Fruit fly (Drosophila melanogaster) Kc167 (cell line): ENCODE measurements around the gene CG42814.

Source experiments
- Myc ChIP-seq: fragments of >200 bp; optimal IDR thresholded peaks from 2 replicates; lab custom pipeline; 2017; ENCODE audit warnings: missing external identifiers
- Sin3A ChIP-seq: fragments of >200 bp; optimal IDR thresholded peaks from 2 replicates; lab custom pipeline; 2018; ENCODE audit warnings: missing external identifiers
- h ChIP-seq: fragments of >200 bp; optimal IDR thresholded peaks from 3 replicates; lab custom pipeline; 2018; ENCODE audit warnings: missing external identifiers
- insv ChIP-seq: fragments of >200 bp; optimal IDR thresholded peaks from 3 replicates; lab custom pipeline; 2018; ENCODE audit warnings: missing external identifiers
- psq ChIP-seq: fragments of >200 bp; optimal IDR thresholded peaks from 2 replicates; lab custom pipeline; 2017; ENCODE audit warnings: missing external identifiers
- ttk ChIP-seq: sonication (Bioruptor generic); optimal IDR thresholded peaks from 2 replicates; lab custom pipeline; 2017; ENCODE audit warnings: missing external identifiers

CG42814 gene

DNA sequence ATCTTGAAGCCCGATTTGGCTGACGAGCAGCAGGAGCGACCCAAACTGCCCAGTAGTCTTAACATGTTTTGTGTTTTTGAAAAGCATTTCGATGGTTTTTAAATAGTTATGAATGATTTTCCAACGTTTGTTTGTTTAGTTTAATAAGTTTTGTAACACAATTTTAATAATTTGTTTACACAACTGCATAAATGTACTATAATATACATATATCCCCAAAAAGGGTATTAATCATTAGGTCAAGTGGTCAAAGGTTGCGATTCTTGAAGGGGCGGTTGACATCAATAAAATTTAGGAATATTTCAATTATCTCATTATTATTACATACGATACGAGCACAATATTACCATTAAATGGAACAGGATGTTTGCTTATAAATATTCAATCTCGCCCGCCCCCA is at the start of gene CG42814:
TSS of gene CG42814 (minus strand) at position 101 of the 400 bp plus-strand sequence.
- no peak for TF ChIP-seq ttk (lab: Kevin White, UChicago)
- no peak for TF ChIP-seq h (lab: Kevin White, UChicago)
- TF ChIP-seq psq (lab: Kevin White, UChicago), result no peak
- no peak for TF ChIP-seq Myc (lab: Kevin White, UChicago)
- no peak for TF ChIP-seq Sin3A
- TF ChIP-seq insv (lab: Kevin White, UChicago), result no peak

DNA sequence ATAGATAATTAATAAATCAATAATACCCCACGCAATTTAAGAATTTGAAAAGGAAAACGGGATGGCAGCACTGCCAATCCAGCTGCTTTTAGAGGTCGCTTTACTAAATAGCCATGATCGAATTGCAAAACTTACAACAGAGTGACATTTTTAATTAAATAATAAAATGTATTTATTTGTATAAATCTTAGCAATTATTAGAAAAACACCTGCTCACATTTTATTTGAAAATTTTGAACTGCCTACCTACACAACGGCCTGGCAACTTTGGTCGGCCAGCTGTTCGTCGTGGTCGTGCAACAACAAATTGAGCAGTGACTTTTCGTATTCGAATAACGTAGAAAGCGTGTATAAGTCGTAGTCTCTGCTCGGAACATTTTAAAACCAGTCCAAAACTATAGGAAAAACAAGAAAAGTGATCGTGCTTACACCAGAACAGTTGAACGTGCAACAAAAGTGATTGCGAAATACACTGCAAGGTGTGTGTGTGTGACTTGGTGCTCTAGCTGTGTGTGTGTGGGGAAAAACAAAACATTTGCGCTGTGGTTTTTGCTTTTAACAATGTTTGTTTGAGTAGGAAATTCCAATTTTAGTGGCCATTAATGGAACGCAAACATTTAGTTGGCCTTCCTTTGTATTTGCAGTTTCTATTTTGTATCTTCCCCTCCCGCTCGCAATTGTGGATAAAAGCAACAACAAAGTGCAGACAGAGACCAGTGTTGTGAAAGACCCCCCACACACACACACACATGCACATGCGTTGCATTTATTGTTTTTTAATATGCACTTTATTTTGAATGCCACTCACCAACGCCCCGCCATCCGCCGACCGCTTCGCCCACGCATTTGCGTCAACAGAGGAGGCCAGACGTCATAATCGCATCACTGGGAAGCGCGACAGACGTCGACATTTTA is 45.5 kb upstream of the CG42814 start, which contains the start of gene CG5938:
TSS of gene CG5938 (plus strand) at position 262 of the 915 bp plus-strand sequence.
- no peak for TF ChIP-seq insv (lab: Kevin White, UChicago)
- no peak for TF ChIP-seq h (lab: Kevin White, UChicago)
- TF ChIP-seq ttk (lab: Kevin White, UChicago), result no peak
- TF ChIP-seq Myc (lab: Kevin White, UChicago), result no peak
- TF ChIP-seq psq (lab: Kevin White, UChicago), result no peak
- no peak for TF ChIP-seq Sin3A

DNA sequence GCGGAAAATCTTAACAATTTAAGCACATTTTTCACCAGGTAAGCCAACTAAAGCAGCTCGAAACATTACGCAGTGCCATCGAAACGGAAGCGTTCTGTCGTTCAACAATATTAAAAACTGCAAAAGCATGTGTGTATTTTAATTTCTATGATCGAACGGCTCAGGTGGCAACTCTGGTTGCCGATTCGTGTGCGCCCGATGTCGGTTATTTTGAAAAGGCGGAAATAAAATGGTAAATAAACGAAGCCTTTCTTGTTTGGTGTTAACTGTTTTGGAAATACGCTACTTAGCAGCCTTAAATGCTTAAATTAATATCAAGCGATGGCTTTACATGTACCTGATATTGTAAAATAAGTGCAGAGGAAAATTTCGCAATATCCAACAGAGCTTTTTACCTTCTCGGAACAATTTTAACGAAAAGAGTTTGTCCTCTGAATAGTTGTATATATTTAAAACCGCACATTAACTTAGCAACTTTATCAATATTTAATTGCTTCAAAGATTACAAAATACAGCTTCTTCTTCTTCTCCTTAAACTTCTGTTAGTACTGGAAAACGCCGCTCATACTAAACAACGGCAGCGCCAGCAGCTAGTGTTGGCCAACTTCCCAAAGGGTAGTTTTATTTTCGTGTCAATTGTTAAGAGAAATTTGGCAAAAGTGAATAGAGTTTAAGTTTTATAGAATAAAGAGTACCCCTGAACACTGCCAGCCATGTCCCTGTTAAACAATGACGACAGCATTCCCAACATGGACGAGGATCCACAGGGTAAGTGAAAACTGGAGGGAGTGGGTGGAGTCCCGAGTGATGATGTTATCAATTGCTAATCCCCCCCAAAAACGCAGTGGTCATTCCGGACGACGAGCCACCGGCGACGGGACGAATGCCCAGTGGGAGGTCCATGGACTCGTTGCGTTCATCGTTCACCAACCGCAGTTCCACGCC is 44.1 kb upstream of the CG42814 start, which contains the start of gene CG5934:
TSS of gene CG5934 (plus strand) at position 588 of the 945 bp plus-strand sequence.
- TF ChIP-seq ttk (lab: Kevin White, UChicago) (no peak), Myc (lab: Kevin White, UChicago) (no peak), Sin3A (no peak)

DNA sequence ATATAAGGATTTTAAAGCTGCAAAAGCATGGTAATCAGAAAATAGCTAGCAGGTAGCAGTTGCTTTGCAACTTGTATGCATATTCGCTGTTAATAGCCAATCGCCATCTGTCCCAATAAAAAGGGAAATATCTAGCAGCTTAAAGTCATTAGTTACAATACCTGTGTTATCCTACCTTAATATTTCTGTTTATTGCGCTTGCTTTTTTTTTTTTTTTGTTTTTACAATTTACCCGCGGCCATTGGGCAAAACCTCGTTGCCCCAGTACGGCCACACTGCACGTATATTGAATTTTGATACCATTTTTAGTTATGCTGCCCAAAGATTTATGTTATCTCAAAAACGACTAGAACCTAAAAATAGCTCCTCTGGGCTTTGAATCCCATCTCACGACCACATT is 43.0 kb upstream of the CG42814 start:
- TF ChIP-seq psq (lab: Kevin White, UChicago) (no peak), ttk (lab: Kevin White, UChicago) (no peak), h (lab: Kevin White, UChicago) (no peak), insv (lab: Kevin White, UChicago) (no peak), Sin3A (no peak), Myc (lab: Kevin White, UChicago) (no peak)

DNA sequence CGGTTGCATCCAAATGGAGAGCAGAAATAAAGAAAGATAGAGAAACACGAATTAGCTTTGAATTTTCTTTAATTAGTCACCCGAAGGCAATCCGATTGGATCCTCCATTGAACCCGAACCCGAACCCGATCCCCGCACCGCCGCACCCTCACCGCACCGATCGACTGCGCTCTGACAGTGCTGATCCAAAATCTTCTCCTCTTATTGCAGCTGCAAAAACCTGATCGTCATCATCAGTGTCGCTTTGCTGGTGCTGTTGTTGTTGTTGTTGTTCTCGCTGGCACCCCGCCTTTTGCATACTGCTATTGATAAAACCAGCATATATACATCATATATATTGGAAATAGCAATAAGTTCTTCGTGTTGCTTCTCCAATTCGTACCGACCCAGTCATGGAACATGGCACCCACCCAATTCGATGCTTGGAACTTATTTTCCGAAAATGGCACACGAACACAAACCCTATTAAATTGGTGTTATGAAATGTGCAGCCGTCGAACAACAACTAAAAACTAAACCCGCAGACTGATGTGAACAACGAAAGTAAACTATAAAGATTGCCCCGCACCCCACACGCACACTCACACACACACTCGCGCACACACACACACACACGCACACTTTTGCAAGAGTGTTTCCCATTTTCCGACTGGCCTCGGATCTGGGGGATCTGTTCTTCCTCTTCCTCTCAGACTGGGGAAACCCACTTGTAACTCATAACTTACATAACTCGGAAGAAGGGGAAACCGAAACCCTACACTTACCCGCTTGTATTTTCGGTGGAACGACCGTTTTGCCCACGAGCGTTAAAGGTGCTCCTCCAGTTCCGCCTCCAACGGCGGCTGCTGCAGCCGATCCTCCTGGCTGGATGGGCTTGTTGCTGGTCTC is 41.4 kb upstream of the CG42814 start:
- TF ChIP-seq ttk (lab: Kevin White, UChicago), result peak; percentile 94
- no peak for TF ChIP-seq h (lab: Kevin White, UChicago)

DNA sequence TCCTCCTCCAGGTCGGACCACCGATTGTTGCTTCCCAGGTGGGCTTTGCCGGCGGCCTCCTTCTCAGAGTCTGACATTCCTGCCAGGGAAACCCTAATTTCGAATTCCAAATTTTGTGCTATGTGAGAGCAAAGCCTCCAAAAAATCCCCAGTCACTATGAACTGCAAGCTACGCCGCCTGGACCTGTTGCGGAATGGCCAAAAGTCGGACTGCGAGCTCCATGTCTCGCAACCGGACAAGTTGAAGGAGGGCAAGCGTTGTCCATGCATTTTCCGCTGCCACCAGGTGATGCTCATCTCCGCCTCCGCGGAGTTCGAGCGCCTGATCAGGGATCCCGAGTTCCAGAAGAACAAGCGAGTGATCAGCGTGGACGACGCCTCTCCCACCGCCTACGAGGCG is 36.1 kb upstream of the CG42814 start, which contains the start of the genes CG14262 and CG14260:
TSS of gene CG14262 (minus strand) at position 101 of the 400 bp plus-strand sequence.
TSS of gene CG14260 (plus strand) at position 128 of the 400 bp plus-strand sequence.
- TF ChIP-seq psq (lab: Kevin White, UChicago) (no peak), ttk (lab: Kevin White, UChicago) (no peak), insv (lab: Kevin White, UChicago) (no peak), h (lab: Kevin White, UChicago) (no peak), Myc (lab: Kevin White, UChicago) (no peak), Sin3A (no peak)

DNA sequence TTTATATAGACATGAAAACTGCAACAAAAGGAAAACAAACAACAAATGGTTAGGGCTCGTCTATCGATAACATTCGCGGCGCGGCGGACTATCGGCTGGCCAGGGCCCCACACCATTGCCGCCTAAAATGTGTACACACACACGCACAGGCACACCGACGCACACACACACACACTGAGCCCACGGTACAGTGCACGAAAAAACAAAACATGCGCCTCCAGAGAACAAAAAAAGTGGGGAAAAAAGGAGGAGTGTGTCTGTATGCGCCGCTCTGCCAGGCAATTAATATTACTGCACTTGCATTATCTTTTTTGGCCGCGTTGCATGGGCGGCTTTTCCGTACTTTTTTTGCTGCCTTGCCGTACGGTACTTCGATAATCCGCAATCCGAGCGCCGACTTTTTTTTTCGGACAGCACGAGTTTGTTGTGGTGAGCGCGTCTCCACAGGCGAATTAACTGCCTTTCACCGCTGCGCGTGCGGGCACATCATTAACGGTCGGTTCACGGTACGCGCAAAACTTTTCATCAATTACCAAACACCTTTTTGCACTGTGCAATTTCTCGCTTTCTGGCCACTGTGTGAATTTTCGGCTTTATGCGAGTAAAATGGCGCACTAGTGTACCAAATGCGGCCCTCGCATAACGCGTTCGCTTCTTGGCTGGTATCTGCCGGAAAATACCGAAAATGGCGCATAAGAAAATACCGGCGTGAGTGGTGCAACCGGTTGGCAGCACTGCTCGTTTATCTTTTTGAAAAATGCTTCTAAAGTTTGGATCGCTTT is 34.4 kb upstream of the CG42814 start, which contains the start of gene woc:
TSS of gene woc (minus strand) at position 622 of the 782 bp plus-strand sequence.
- TF ChIP-seq ttk (lab: Kevin White, UChicago) (no peak), Sin3A (no peak), Myc (lab: Kevin White, UChicago) (no peak), h (lab: Kevin White, UChicago) (no peak), insv (lab: Kevin White, UChicago) (no peak), psq (lab: Kevin White, UChicago) (no peak)

DNA sequence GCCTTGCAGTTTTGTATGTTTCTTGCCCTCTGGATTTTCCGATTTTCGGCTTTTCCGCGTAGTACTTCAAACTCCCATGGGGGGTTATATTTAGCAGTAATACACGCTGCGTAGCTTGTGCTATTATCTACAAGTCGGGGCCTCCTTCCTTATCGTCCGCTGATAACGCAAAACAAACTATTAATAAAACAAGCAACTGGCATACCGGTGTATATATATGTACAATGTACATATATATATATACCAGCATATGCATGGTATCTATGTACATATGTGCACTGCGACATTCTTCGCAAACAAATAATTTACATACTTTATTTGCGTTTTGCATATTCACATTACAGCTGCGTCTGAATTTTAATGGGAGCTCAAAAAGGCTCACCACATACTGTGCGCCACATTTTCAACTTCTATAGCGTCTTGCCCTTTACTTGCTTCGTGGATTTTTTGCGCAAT is 24.7 kb upstream of the CG42814 start:
- TF ChIP-seq insv (lab: Kevin White, UChicago), result no peak
- TF ChIP-seq Sin3A, result no peak
- no peak for TF ChIP-seq Myc (lab: Kevin White, UChicago)
- TF ChIP-seq psq (lab: Kevin White, UChicago), result no peak
- TF ChIP-seq ttk (lab: Kevin White, UChicago), result no peak
- no peak for TF ChIP-seq h (lab: Kevin White, UChicago)

DNA sequence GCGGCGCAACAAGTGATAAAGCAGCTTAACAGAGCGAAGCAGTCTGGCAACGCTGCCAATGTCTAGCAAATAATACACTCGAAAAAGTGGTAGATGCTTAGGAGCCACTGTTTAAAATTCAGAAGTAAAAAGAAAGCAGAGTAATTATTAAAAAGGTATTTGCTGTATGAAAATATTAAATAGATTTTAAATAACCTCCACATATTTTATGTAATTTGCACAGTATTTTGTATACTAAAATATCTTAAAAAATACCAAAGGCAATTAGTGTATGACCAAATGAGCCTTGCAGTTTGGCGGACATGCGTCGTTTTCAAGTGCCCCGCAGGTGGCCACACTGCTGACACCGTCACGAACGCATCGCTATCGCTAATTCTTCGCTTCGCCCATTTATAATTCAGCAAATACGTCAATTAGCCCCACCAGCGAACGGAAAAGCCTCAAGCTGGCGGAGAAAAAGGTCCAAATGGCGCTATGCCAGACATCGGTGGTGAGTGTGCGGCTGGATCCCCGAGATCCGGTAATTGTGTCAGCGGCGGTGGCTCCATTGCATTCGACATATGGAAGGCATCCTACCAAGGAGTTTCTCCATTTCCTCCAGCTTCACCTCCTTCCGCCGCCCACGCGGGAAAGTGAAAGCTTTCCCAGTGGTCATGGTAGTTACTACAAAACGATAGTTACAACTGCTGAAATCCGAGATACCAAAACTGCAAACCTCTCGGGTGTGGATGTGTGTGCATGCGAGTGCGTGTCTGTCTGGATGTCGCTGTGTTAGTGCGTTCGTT is 24.1 kb upstream of the CG42814 start, which contains the start of gene pll:
TSS of gene pll (minus strand) at position 47 of the 785 bp plus-strand sequence.
- no peak for TF ChIP-seq Sin3A
- TF ChIP-seq Myc (lab: Kevin White, UChicago), result no peak
- TF ChIP-seq psq (lab: Kevin White, UChicago), result no peak
- TF ChIP-seq insv (lab: Kevin White, UChicago), result no peak
